Fruit fly (Drosophila melanogaster) whole organism, pupa: ENCODE measurements around the gene Gr8a.

ENCODE experiments used
- CG14655 ChIP-seq: fragments of 200-800 bp; sonication (Bioruptor generic); optimal IDR thresholded peaks from 3 replicates; lab custom pipeline; 2017; ENCODE audit warnings: mild to moderate bottlenecking, missing biosample characterization, missing genetic modification reagents, missing genetic modification characterization
- CG32121 ChIP-seq: fragments of 200-800 bp; sonication (Bioruptor generic); IDR thresholded peaks from 2 replicates; pipeline ENCODE4 v1.3.6; 2022; ENCODE audit warnings: missing biosample characterization, missing genetic modification characterization
- CG34367 ChIP-seq: fragments of 200-800 bp; sonication (Bioruptor generic); optimal IDR thresholded peaks from 2 replicates; lab custom pipeline; 2018; ENCODE audit warnings: missing biosample characterization, mild to moderate bottlenecking, missing genetic modification characterization
- CG4496 ChIP-seq: fragments of 200-800 bp; sonication (Bioruptor generic); IDR thresholded peaks from 3 replicates; pipeline ENCODE4 v1.3.6; 2022; ENCODE audit warnings: missing biosample characterization, missing genetic modification characterization
- CG8159 ChIP-seq: fragments of 200-800 bp; sonication (Bioruptor generic); optimal IDR thresholded peaks from 3 replicates; lab custom pipeline; 2018; ENCODE audit warnings: missing biosample characterization, mild to moderate bottlenecking, missing genetic modification characterization, moderate library complexity
- CG8301 ChIP-seq: fragments of 200-800 bp; sonication (Bioruptor generic); optimal IDR thresholded peaks from 2 replicates; lab custom pipeline; 2018; ENCODE audit warnings: missing biosample characterization, mild to moderate bottlenecking, missing genetic modification characterization
- CG9948 ChIP-seq: fragments of 200-800 bp; sonication (Bioruptor generic); optimal IDR thresholded peaks from 2 replicates; lab custom pipeline; 2018; ENCODE audit warnings: missing biosample characterization, mild to moderate bottlenecking, missing genetic modification characterization, moderate library complexity
- D1 ChIP-seq: fragments of 200-800 bp; sonication (Bioruptor generic); optimal IDR thresholded peaks from 2 replicates; lab custom pipeline; 2018; ENCODE audit warnings: missing biosample characterization, mild to moderate bottlenecking, missing genetic modification characterization, moderate library complexity
- EcR ChIP-seq: fragments of 200-800 bp; sonication (Bioruptor generic); optimal IDR thresholded peaks from 3 replicates; lab custom pipeline; 2019; ENCODE audit warnings: missing biosample characterization, missing genetic modification characterization, mild to moderate bottlenecking, moderate library complexity, missing genetic modification reagents
- Ets98B ChIP-seq: fragments of 200-800 bp; sonication (Bioruptor generic); IDR thresholded peaks from 2 replicates; pipeline ENCODE4 v1.3.6; 2022; ENCODE audit warnings: missing biosample characterization, missing genetic modification characterization
- Pif1A ChIP-seq: fragments of 200-800 bp; sonication (Bioruptor generic); optimal IDR thresholded peaks from 3 replicates; lab custom pipeline; 2016; ENCODE audit warnings: missing biosample characterization, missing genetic modification characterization
- rn ChIP-seq: fragments of 200-800 bp; sonication (Bioruptor generic); IDR thresholded peaks from 2 replicates; pipeline ENCODE4 v1.3.6; 2022; ENCODE audit warnings: missing biosample characterization, missing genetic modification characterization

Gr8a gene

dm6 chrX:9272830-9273507, 46.0 kb downstream of the Gr8a start, which contains the start of the genes Cfp1 and Aladin:
Gene Cfp1, minus strand, starts transcription at chrX:9272960.
Gene Aladin, plus strand, starts transcription at chrX:9273413.
- TF ChIP-seq CG14655 (GFP tag; lab: Kevin White, UChicago) (no peak), D1 (no peak), EcR (GFP tag; lab: Kevin White, UChicago) (no peak), Ets98B (GFP tag; lab: Robert Waterston, UW) (no peak), CG8301 (tag; lab: Kevin White, UChicago) (no peak), CG34367 (tag; lab: Kevin White, UChicago) (no peak), CG8159 (tag; lab: Kevin White, UChicago) (no peak), CG4496 (GFP tag; lab: Robert Waterston, UW) (no peak), rn (no peak), Pif1A (no peak), CG32121 (GFP tag; lab: Robert Waterston, UW) (no peak), CG9948 (no peak)
